Worm (Caenorhabditis elegans) whole organism, L2 larva: ENCODE measurements around the gene ugt-62.

Experiments used
- ama-1 ChIP-seq: fragments of 150-350 bp; optimal IDR thresholded peaks from 2 replicates; lab custom pipeline; 2018; ENCODE audit warnings: inconsistent platforms
- blmp-1 ChIP-seq: sonication (generic microtip); optimal IDR thresholded peaks from 2 replicates; lab custom pipeline; 2017; ENCODE audit warnings: missing genetic modification characterization, mild to moderate bottlenecking, missing compliant biosample characterization, antibody characterized with exemption, moderate library complexity; ENCODE audit not compliant: insufficient read depth
- elt-3 ChIP-seq: sonication (generic microtip); optimal IDR thresholded peaks from 2 replicates; lab custom pipeline; 2017; ENCODE audit warnings: missing biosample characterization, missing genetic modification characterization
- gmeb-1 ChIP-seq: fragments of 150-350 bp; optimal IDR thresholded peaks from 2 replicates; lab custom pipeline; 2014; ENCODE audit warnings: missing biosample characterization, missing genetic modification characterization
- mdl-1 ChIP-seq, 2 experiments: fragments of 150-350 bp in 1 of 2; sonication (generic microtip) in 1 of 2; optimal IDR thresholded peaks; 2 replicates each; lab custom pipeline; 2017; ENCODE audit warnings: missing biosample characterization in 2 of 2, missing genetic modification characterization in 2 of 2
- nhr-12 ChIP-seq: fragments of 150-350 bp; optimal IDR thresholded peaks from 2 replicates; lab custom pipeline; 2014; ENCODE audit warnings: missing biosample characterization, missing genetic modification characterization
- nhr-6 ChIP-seq: fragments of 150-350 bp; optimal IDR thresholded peaks from 2 replicates; lab custom pipeline; 2014; ENCODE audit warnings: missing biosample characterization, missing genetic modification characterization
- sem-4 ChIP-seq: fragments of 150-350 bp; optimal IDR thresholded peaks from 2 replicates; lab custom pipeline; 2014; ENCODE audit warnings: missing biosample characterization, missing genetic modification reagents, missing genetic modification characterization
- snpc-4 ChIP-seq: fragments of 150-350 bp; optimal IDR thresholded peaks from 2 replicates; lab custom pipeline; 2014; ENCODE audit warnings: missing biosample characterization, missing genetic modification characterization
- unc-62 ChIP-seq: fragments of 150-350 bp; optimal IDR thresholded peaks from 2 replicates; lab custom pipeline; 2014; ENCODE audit warnings: missing biosample characterization, missing genetic modification reagents, missing genetic modification characterization
- ztf-11 ChIP-seq: sonication (generic microtip); optimal IDR thresholded peaks from 2 replicates; lab custom pipeline; 2017; ENCODE audit warnings: missing biosample characterization, missing genetic modification characterization

DNA sequence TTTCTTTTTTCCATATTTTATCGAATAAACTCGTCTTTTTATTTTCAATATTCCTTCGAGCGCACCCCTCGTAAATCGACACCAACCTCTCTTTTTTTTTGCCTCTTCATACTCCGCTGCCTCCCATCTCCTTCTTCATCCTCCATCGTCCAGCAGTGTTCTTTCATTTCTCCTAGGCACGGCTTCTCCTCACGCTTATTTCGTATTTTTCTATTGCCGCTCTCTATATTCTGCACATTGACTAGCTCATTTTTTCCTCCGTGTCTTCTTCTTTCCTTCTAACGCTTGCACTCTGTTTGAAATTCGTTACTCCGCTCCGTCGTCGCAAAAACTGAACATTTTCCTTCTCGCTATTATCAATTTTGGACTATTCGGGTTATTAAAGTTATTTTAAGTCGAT is 14.9 kb upstream of the ugt-62 start:
- TF ChIP-seq blmp-1 (tag; lab: Kevin White, UChicago) = no peak
- no peak for TF ChIP-seq ama-1
- no peak for TF ChIP-seq ztf-11 (tag; lab: Kevin White, UChicago)
- TF ChIP-seq elt-3 = no peak
- TF ChIP-seq nhr-12 (tag; lab: Kevin White, UChicago) = no peak
- no peak for TF ChIP-seq snpc-4 (tag; lab: Kevin White, UChicago)
- TF ChIP-seq sem-4 (tag; lab: Kevin White, UChicago) = no peak
- TF ChIP-seq mdl-1 (tag; optimal IDR thresholded peaks at IDR 0.05; lab: Kevin White, UChicago) = no peak
- no peak for TF ChIP-seq unc-62
- TF ChIP-seq nhr-6 = no peak
- TF ChIP-seq gmeb-1 (tag; lab: Kevin White, UChicago) = no peak
